Fruit fly (Drosophila melanogaster) whole organism, wandering third instar larva: Measurements from ENCODE around the gene BG642312.

Experiments used
- brk ChIP-seq: fragments of 200-800 bp; sonication (Bioruptor generic); optimal IDR thresholded peaks from 2 replicates; lab custom pipeline; 2016; ENCODE audit warnings: missing biosample characterization, mild to moderate bottlenecking, missing genetic modification characterization
- dmrt93B ChIP-seq: fragments of 200-800 bp; sonication (Bioruptor generic); optimal IDR thresholded peaks from 2 replicates; lab custom pipeline; 2018; ENCODE audit warnings: missing biosample characterization, mild to moderate bottlenecking, missing genetic modification characterization

- peak; percentile 6 for TF ChIP-seq dmrt93B (GFP tag; lab: Kevin White, UChicago)
- TF ChIP-seq brk (GFP tag; lab: Kevin White, UChicago), result peak; percentile 27
Observed at dm6 chr3L:6263896-6264841, 31.0 kb upstream of the BG642312 start.
